Worm (Caenorhabditis elegans) whole organism, L4/young adult: Measurements from ENCODE around the gene F08D12.15.

Source experiments
- W03F9.2 ChIP-seq: fragments of 150-350 bp; optimal IDR thresholded peaks from 2 replicates; lab custom pipeline; 2014; ENCODE audit warnings: missing biosample characterization, missing genetic modification characterization
- dao-5 ChIP-seq: sonication (generic microtip); optimal IDR thresholded peaks from 2 replicates; lab custom pipeline; 2016; ENCODE audit warnings: missing genotype, missing genetic modification characterization, moderate library complexity, missing compliant biosample characterization
- him-1 ChIP-seq: sonication (generic microtip); optimal IDR thresholded peaks from 2 replicates; lab custom pipeline; 2016; ENCODE audit warnings: missing genotype, missing genetic modification reagents, missing genetic modification characterization, missing compliant biosample characterization

F08D12.15 gene

DNA sequence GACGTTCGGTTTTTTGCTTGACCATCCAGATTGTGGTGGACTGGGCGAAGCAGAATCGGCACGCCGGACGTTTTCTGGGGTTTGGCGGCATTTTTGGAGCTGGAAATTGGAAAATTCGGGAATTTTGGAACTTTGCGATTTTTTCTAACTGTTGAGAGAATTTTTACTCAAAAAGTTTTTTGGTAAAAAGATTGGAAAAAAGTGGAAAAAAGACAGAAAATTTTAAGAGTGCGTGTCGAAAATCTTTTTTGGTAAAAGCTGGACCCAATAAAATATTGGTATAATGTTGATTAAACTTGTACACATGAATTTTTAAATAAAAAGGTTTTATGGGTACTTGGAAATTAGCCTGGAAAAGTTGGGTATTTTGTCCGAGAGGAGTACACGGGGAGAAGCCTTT, 24.2 kb upstream of the F08D12.15 start, which contains the start of gene T05A8.7:
T05A8.7 (minus strand) TSS at position 101 of the 400 bp plus-strand sequence.
- TF ChIP-seq dao-5: no peak
- TF ChIP-seq W03F9.2: no peak
- TF ChIP-seq him-1 (tag; lab: Kevin White, UChicago): no peak

DNA sequence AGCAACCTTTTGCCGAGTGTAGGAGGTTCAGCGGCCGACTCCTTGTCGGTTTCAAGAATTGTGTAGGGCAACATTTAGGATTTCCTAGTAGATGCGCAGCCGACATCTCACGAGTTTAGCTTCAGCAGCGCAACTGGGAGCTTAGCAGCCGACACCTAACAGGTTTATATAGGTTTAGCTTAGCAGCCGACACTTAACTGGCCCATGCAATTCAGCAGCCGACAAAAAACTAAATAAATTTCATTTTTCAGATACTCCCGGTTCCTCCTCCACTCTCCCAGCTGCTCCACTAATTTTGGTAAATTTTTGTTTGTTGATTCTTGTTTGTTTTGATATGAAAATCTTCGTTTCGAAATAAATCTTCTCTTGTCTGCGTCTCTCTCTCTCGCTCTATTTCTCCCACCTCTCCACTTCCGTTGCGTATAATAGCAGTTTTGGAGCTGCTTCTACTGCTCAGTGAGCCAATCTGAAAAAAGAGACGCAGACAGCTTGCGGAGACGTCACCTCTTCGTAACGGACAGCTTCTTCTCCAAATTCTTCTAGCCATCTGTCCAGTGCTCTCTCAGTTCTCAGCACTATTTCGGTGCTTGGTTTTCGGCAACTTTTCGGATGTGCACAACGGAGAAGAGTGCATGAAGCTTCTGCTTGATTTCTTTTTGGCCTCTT, 18.3 kb upstream of the F08D12.15 start:
- TF ChIP-seq him-1 (tag; lab: Kevin White, UChicago) (peak; percentile 18), W03F9.2 (no peak)

DNA sequence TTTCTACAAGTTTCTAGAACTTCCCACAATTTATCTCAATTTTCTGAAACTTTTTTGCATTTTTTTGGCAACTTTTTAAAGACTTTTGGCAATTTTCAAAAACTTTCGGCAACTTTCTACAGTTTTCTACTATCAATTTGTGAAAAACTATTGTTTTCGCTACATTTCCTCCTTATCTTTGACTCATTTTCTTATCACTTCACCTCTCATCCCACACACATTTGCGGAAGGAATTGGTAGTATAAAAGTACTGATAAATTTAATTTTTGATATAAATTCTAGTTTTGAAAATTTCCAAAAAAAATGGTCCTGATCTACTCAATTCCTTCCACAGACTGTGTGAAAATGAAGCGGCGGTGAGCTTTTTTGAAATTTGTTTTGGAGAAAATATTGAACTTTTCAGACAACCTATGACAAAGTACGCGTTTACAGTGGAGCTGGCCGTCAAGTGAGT, 16.8 kb upstream of the F08D12.15 start, which contains the start of gene F29A7.4:
F29A7.4 (plus strand) TSS at position 404 of the 454 bp plus-strand sequence.
- no peak for TF ChIP-seq W03F9.2
- no peak for TF ChIP-seq dao-5
- TF ChIP-seq him-1 (tag; lab: Kevin White, UChicago): no peak

DNA sequence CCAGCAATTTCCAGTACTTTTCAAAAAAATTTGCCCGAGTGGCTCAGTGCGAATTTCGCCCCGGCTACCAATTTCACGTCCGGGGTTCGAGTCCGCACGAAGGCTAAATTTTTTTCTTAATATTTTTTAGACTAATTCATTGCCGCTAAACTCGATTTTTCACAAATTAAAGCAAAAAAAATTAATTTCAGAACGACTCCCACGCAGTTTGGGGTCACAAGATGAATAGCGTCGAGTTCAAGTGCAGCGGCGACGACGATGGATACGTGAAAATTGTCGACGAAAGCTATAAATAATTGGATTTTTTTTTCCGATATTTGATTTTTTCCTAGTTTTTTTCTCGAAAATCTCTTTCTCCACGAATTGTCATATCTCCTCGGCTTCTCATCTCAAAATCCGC, 15.2 kb upstream of the F08D12.15 start:
- no peak for TF ChIP-seq dao-5
- no peak for TF ChIP-seq him-1 (tag; lab: Kevin White, UChicago)

DNA sequence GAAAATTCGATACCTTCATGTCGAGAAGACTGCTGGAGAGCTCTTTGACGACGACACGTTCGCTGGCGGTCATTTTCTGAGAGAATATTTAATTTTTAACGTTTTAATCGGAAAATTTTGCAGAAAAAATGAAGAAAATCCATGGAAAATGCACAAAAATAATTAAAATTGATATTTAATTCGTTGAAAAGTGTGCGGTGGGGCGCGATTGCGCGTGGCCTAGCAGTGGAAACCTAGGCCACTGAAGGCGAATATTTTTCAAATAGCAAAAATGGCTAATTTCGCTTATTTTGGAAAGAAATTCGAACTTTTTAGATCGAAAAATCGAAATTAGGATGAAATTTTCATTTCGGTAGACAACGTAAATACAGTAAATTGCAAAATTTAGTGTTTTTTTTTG, 13.9 kb upstream of the F08D12.15 start, which contains the start of gene F29A7.6:
F29A7.6 (minus strand) TSS at position 76 of the 400 bp plus-strand sequence.
- peak; percentile 76 for TF ChIP-seq W03F9.2
- TF ChIP-seq dao-5: no peak
- TF ChIP-seq him-1 (tag; lab: Kevin White, UChicago): no peak

DNA sequence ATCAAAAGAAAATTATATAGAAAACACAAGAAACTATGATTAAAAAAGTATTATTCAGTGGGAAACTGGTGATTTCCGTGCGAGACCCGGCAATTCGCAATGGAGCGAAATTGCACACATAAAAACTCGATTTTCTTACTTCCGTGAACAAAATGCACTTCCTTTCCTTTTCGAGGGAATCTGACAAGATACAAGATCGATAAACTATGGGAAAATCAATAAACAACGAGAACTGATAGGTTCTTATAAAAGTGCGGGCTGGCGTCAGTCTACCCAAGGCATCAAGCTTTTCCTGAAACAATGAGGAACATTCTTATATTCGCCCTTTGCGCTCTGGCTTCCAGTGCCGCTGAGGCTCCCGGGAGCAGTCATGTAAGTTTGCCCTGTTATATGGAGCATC, 13.4 kb upstream of the F08D12.15 start, which contains the start of gene F29A7.3:
F29A7.3 (plus strand) TSS at position 301 of the 400 bp plus-strand sequence.
- TF ChIP-seq him-1 (tag; lab: Kevin White, UChicago) (no peak), dao-5 (no peak), W03F9.2 (no peak)

DNA sequence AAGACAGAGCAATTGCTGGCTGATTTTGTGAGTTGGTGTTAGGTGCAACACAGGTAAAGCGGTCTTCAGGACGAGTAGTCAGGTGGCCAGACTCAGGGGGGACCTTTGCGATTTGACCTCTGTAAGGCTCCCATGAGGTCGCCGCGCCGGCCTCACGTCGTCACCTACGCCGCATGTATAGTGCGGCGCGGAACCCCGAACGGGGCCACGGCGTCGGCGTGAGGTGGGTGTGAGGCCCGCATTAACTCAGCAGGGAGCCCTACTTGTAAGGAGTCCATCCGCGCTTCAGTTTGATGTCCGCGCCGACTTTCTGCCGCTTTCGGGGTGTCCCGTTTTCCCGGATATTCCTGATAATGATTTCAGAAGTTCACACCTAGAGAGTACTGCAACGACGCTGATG, 11.8 kb upstream of the F08D12.15 start:
- no peak for TF ChIP-seq dao-5
- no peak for TF ChIP-seq him-1 (tag; lab: Kevin White, UChicago)

DNA sequence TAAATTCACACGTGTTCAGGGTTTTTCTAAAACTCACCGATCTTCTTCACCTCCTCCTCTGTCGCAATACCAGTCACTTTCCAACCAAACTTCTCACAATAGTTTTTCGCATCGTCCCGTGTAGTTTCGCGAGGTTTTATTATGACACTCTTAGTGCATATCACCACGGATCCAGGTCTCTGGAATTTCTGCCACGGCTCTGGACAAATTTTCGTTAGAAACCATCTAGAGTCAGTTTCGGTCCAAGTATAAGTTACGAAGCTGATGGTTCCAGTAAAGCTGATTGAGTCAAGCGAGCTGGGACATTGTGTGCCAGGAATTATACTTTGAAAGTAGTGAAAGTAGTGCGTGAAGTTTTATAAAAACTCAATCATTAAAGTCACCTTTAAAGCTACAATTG, 10.1 kb upstream of the F08D12.15 start:
- TF ChIP-seq him-1 (tag; lab: Kevin White, UChicago) (no peak), W03F9.2 (no peak), dao-5 (no peak)

DNA sequence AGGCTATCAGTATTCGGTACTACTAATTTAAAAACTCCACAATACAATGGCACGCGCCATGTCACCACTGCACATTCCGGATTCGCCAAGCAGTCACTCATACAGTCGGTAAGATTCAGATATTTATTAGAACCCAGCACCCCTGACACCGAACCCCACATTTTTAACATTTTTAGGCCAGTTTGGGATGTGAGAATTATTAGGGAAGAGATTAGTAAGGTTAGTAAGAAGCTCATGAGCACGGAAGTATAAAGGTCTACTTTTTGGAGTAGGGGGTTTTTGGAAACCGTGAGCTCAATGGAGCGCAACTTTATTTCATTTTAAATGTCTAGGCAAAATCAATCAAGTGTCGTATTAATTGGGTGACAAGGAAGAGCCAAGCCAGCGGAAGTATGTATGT, 8.5 kb upstream of the F08D12.15 start, which contains the start of gene F29A7.8:
F29A7.8 (minus strand) TSS at position 101 of the 400 bp plus-strand sequence.
- TF ChIP-seq him-1 (tag; lab: Kevin White, UChicago): no peak
- no peak for TF ChIP-seq W03F9.2
- TF ChIP-seq dao-5: no peak

DNA sequence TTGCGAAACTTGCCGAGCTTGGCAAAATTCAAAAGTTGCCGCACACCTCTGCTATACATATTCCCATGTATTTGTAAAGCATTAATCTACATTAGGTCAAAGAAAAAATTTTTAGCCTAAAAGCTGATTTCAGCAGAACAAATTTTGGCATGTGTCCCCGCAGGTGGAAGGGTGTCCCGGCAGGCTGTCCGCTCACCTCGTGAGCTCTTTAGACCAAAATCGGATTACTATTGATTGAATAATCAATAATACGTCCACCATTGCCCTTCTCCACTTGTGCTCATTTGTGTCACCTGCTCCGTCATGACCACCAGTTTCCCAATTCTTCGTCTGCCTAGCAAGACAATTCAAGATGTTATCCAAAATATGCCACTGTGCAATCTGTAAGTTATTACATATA, 8.0 kb upstream of the F08D12.15 start, which contains the start of gene fbxb-107:
fbxb-107 (plus strand) TSS at position 297 of the 400 bp plus-strand sequence.
- TF ChIP-seq dao-5: no peak
- no peak for TF ChIP-seq him-1 (tag; lab: Kevin White, UChicago)
- TF ChIP-seq W03F9.2: no peak

DNA sequence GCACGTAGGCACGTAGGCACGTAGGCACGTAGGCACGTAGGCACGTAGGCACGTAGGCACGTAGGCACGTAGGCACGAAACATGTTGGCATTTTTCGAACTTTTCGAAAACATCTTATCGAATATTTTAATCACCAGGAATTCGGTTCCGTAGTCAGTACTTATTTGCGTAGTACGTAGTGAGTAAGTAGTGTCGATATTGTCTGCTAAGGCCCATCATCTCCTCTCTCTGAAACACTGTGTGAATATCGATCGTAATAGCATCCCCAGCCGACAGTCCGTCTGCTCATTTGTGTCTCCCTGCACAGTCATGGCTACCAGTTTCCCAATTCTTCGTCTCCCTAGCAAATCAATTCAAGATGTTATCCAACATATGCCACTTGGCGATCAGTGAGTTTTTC, 4.3 kb upstream of the F08D12.15 start, which contains the start of gene fbxb-106:
fbxb-106 (plus strand) TSS at position 301 of the 400 bp plus-strand sequence.
- TF ChIP-seq dao-5 (no peak), W03F9.2 (no peak), him-1 (tag; lab: Kevin White, UChicago) (no peak)

DNA sequence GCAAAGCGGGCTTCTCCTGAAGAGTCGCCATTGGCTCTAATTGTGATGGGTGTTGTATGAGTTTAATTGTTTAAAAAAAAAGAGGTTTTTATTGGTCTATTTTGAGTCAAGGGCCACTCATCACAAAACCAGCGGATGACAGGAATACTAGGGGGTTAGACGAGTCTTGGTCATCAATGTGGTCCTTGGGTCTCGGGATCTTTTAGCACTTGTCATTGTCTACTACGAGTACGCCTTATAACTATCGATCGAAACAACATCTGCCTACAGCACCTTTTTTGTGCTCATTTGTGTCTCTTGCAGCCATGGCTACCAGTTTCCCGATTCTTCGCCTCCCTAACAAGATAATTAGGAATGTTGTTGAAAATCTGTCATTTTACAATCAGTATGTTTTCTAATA, 1.8 kb upstream of the F08D12.15 start, which contains the start of gene fbxb-108:
fbxb-108 (plus strand) TSS at position 301 of the 400 bp plus-strand sequence.
- no peak for TF ChIP-seq him-1 (tag; lab: Kevin White, UChicago)
- no peak for TF ChIP-seq dao-5
- TF ChIP-seq W03F9.2: no peak

DNA sequence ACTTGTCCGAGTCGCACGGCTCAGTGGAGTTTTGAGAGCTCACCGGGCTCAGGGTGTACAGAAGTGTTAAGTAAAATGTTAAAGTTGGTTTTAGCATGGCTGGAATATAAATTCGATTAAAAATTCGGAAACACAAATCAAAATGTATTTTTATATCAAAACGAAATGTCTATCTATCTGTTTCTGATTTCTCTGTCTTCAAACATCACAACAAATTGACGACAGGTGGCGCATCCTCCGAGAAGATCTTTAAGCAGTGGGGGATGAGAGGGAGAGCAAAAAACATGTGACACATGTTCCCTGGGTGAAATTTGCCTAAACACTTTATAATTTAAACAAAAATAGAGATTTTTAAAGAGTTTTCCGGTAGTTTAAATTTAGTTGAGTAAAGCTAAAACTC, 2.6 kb downstream of the F08D12.15 start, which contains the start of gene F08D12.7:
F08D12.7 (minus strand) TSS at position 101 of the 400 bp plus-strand sequence.
- TF ChIP-seq dao-5: no peak
- no peak for TF ChIP-seq W03F9.2
- no peak for TF ChIP-seq him-1 (tag; lab: Kevin White, UChicago)

DNA sequence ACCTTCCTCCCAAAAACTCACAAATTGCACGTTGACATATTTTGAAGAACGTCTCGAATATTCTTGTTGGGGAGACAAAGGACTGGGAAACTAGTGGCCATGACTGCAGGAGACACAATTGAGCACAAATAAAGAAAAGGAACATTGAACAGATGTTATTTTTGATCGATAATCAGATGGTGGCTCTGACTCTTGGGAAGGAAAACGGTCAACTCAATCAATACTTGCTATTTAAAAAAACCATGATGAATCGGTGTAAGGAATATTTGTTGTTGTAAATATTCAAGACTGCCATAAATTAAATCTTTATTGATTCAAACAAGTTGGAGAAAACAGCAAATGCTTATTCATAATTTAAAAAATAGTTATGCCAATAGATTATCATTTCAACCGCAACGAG, 4.4 kb downstream of the F08D12.15 start, which contains the start of gene fbxb-105:
fbxb-105 (minus strand) TSS at position 101 of the 400 bp plus-strand sequence.
- no peak for TF ChIP-seq W03F9.2
- TF ChIP-seq him-1 (tag; lab: Kevin White, UChicago): no peak
- no peak for TF ChIP-seq dao-5

DNA sequence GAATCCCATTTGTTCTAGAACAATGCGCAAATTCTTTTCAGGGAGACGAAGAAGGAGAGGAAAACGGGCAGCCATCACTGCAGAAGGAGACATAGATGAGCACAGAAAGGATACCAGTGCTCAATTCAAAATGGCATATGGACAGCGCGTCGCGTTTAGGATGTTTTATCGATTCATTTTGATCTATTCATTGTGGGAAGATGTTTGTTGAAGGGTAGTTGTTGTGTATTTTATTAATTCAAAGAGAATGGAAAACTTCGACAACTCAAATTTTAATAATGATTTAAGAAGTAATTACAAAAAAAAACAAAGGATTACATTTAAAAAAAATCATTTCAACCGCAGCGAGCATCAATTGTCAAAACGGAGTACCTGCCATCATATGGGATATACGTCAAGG, 5.7 kb downstream of the F08D12.15 start, which contains the start of gene sdz-10:
sdz-10 (minus strand) TSS at position 101 of the 400 bp plus-strand sequence.
- TF ChIP-seq him-1 (tag; lab: Kevin White, UChicago) (no peak), dao-5 (no peak), W03F9.2 (no peak)
